Fruit fly (Drosophila melanogaster): Measurements from ENCODE around the gene CG7542.

Gene CG7542

dm6 chr3L:17563536-17564257 lies 14.1 kb downstream of the CG7542 start (continued):
- TF ChIP-seq dsx (GFP tag; optimal IDR thresholded peaks at IDR 0.05; ENCODE audit: poor library complexity, severe bottlenecking): peak; percentile 66
- TF ChIP-seq Smox (GFP tag; optimal IDR thresholded peaks at IDR 0.05): no peak
- TF ChIP-seq Ets96B (tag; optimal IDR thresholded peaks at IDR 0.05): peak; percentile 31
- TF ChIP-seq fd59A (GFP tag; optimal IDR thresholded peaks at IDR 0.05): no peak
- no peak for TF ChIP-seq CG31627 (GFP tag; optimal IDR thresholded peaks at IDR 0.05)
- TF ChIP-seq CG3919 (GFP tag; optimal IDR thresholded peaks at IDR 0.05): peak; percentile 37
- no peak for TF ChIP-seq CG10669 (GFP tag; optimal IDR thresholded peaks at IDR 0.05)
- TF ChIP-seq CG4318 (GFP tag; optimal IDR thresholded peaks at IDR 0.05): no peak
- peak; percentile 24 for TF ChIP-seq Hr39 (GFP tag; optimal IDR thresholded peaks at IDR 0.05)

- TF ChIP-seq cyc (GFP tag; optimal IDR thresholded peaks at IDR 0.05) (peak; percentile 66), dac (GFP tag; optimal IDR thresholded peaks at IDR 0.05) (peak; percentile 59), Hr39 (GFP tag; optimal IDR thresholded peaks at IDR 0.05) (peak; percentile 61), CG6854 (GFP tag; optimal IDR thresholded peaks at IDR 0.05) (peak; percentile 53), achi (GFP tag; optimal IDR thresholded peaks at IDR 0.05) (peak; percentile 88), CG11762 (GFP tag; optimal IDR thresholded peaks at IDR 0.05; ENCODE audit: insufficient read depth) (peak; percentile 76), CG6792 (GFP tag; optimal IDR thresholded peaks at IDR 0.05) (peak; percentile 87), net (GFP tag; optimal IDR thresholded peaks at IDR 0.05) (peak; percentile 86), Blimp-1 (GFP tag; optimal IDR thresholded peaks at IDR 0.05) (peak; percentile 98), Ets21C (GFP tag; optimal IDR thresholded peaks at IDR 0.05) (peak; percentile 58), CG1621 (tag; optimal IDR thresholded peaks at IDR 0.05) (peak; percentile 70), CG3032 (tag; optimal IDR thresholded peaks at IDR 0.05) (peak; percentile 84), Hr4 (GFP tag; optimal IDR thresholded peaks at IDR 0.05) (peak; percentile 83), CG4318 (GFP tag; optimal IDR thresholded peaks at IDR 0.05) (peak; percentile 83), spab (GFP tag; optimal IDR thresholded peaks at IDR 0.05) (peak; percentile 78), OdsH (GFP tag; optimal IDR thresholded peaks at IDR 0.05) (peak; percentile 90), CG6808 (GFP tag; optimal IDR thresholded peaks at IDR 0.05) (peak; percentile 81), Eip75B (GFP tag; optimal IDR thresholded peaks at IDR 0.05) (peak; percentile 83), CG3919 (GFP tag; optimal IDR thresholded peaks at IDR 0.05) (peak; percentile 86), Sox14 (GFP tag; optimal IDR thresholded peaks at IDR 0.05) (peak; percentile 72), CG32006 (GFP tag; optimal IDR thresholded peaks at IDR 0.05) (peak; percentile 93), CG6276 (GFP tag; optimal IDR thresholded peaks at IDR 0.05) (peak; percentile 85), acj6 (GFP tag; optimal IDR thresholded peaks at IDR 0.05) (peak; percentile 87), fd59A (GFP tag; optimal IDR thresholded peaks at IDR 0.05) (peak; percentile 77), CG31627 (GFP tag; optimal IDR thresholded peaks at IDR 0.05) (peak; percentile 74), Met (GFP tag; optimal IDR thresholded peaks at IDR 0.05) (peak; percentile 80), topi (GFP tag; optimal IDR thresholded peaks at IDR 0.05) (peak; percentile 72), ss (GFP tag; optimal IDR thresholded peaks at IDR 0.05) (peak; percentile 82 to 84), Lpt (GFP tag; optimal IDR thresholded peaks at IDR 0.05) (peak; percentile 69), eg (GFP tag; IDR thresholded peaks at IDR 0.05) (peak; percentile 88), svp (GFP tag) (peak; percentile 97), CG16779 (tag; optimal IDR thresholded peaks at IDR 0.05) (peak; percentile 70), CG15336 (GFP tag; IDR thresholded peaks at IDR 0.05) (peak; percentile 89), pdm3 (GFP tag; optimal IDR thresholded peaks at IDR 0.05) (peak; percentile 84), CG11294 (GFP tag; IDR thresholded peaks at IDR 0.05) (peak; percentile 87), Gug (GFP tag; IDR thresholded peaks at IDR 0.05) (peak; percentile 79), Ets96B (tag; optimal IDR thresholded peaks at IDR 0.05) (peak; percentile 83), Smox (GFP tag; optimal IDR thresholded peaks at IDR 0.05) (peak; percentile 77), Eip93F (GFP tag; optimal IDR thresholded peaks at IDR 0.05) (peak; percentile 65), CG10669 (GFP tag; optimal IDR thresholded peaks at IDR 0.05) (peak; percentile 81), CG11902 (GFP tag; optimal IDR thresholded peaks at IDR 0.05) (peak; percentile 81), Eip78C (GFP tag) (peak; percentile 95), Hr38 (GFP tag; optimal IDR thresholded peaks at IDR 0.05) (no peak), Sox102F (GFP tag; optimal IDR thresholded peaks at IDR 0.05) (peak; percentile 77)
Measured at dm6 chr3L:17566335-17567242, 17.0 kb downstream of the CG7542 start.
